Worm (Caenorhabditis elegans) whole organism, late embryonic: Measurements from ENCODE around the gene C50F4.1.
A peak's percentile ranks its signal among the peaks of the same experiment; 100 is the strongest.

Experiments
- C08G9.2 ChIP-seq: sonication (generic microtip); optimal IDR thresholded peaks from 2 replicates; lab custom pipeline; 2016; ENCODE audit warnings: mild to moderate bottlenecking, missing genetic modification characterization, moderate library complexity, missing compliant biosample characterization
- C38D4.7 ChIP-seq: fragments of 200-800 bp; sonication (Bioruptor generic); optimal IDR thresholded peaks from 2 replicates; lab custom pipeline; 2018; ENCODE audit warnings: mild to moderate bottlenecking, missing genetic modification characterization, moderate library complexity, missing compliant biosample characterization
- F13H6.1 ChIP-seq: sonication (generic microtip); optimal IDR thresholded peaks from 2 replicates; lab custom pipeline; 2016; ENCODE audit warnings: missing genetic modification characterization, missing compliant biosample characterization
- K02D7.2 ChIP-seq: sonication (generic microtip); optimal IDR thresholded peaks from 2 replicates; lab custom pipeline; 2017; ENCODE audit warnings: mild to moderate bottlenecking, missing genetic modification characterization, missing compliant biosample characterization
- K09A11.1 ChIP-seq: sonication (generic microtip); optimal IDR thresholded peaks from 2 replicates; lab custom pipeline; 2017; ENCODE audit warnings: antibody characterized with exemption, mild to moderate bottlenecking, missing genetic modification characterization, missing compliant biosample characterization; ENCODE audit not compliant: insufficient read depth
- T23F11.4 ChIP-seq: fragments of 200-800 bp; sonication (Bioruptor generic); optimal IDR thresholded peaks from 2 replicates; lab custom pipeline; 2018; ENCODE audit warnings: mild to moderate bottlenecking, missing genetic modification characterization, missing compliant biosample characterization
- Y22D7AL.16 ChIP-seq: sonication (generic microtip); optimal IDR thresholded peaks from 2 replicates; lab custom pipeline; 2016; ENCODE audit warnings: missing genetic modification characterization, missing compliant biosample characterization
- ahr-1 ChIP-seq: sonication (generic microtip); optimal IDR thresholded peaks from 2 replicates; lab custom pipeline; 2016; ENCODE audit warnings: missing genetic modification characterization, missing compliant biosample characterization
- ama-1 ChIP-seq: fragments of 150-350 bp; optimal IDR thresholded peaks from 2 replicates; lab custom pipeline; 2014
- ceh-14 ChIP-seq: sonication (generic microtip); optimal IDR thresholded peaks from 2 replicates; lab custom pipeline; 2016; ENCODE audit warnings: missing genotype, missing genetic modification characterization, missing compliant biosample characterization
- ceh-2 ChIP-seq: sonication (generic microtip); optimal IDR thresholded peaks from 2 replicates; lab custom pipeline; 2016; ENCODE audit warnings: missing genotype, missing genetic modification characterization, missing compliant biosample characterization
- ceh-22 ChIP-seq: sonication (generic microtip); optimal IDR thresholded peaks from 2 replicates; lab custom pipeline; 2017; ENCODE audit warnings: missing biosample characterization, missing genetic modification characterization
- ceh-24 ChIP-seq: sonication (generic microtip); optimal IDR thresholded peaks from 2 replicates; lab custom pipeline; 2016; ENCODE audit warnings: mild to moderate bottlenecking, missing genetic modification characterization, missing compliant biosample characterization
- ceh-30 ChIP-seq: fragments of 150-350 bp; optimal IDR thresholded peaks from 2 replicates; lab custom pipeline; 2014; ENCODE audit warnings: missing biosample characterization, missing genetic modification characterization
- ceh-45 ChIP-seq: fragments of 200-800 bp; sonication (Bioruptor generic); IDR thresholded peaks from 2 replicates; pipeline ENCODE4 v1.3.6; 2022; ENCODE audit warnings: missing genetic modification reagents, missing genetic modification characterization, missing compliant biosample characterization
- ceh-48 ChIP-seq: sonication (generic microtip); optimal IDR thresholded peaks from 2 replicates; lab custom pipeline; 2016; ENCODE audit warnings: missing genetic modification characterization, inconsistent platforms, missing compliant biosample characterization
- che-1 ChIP-seq: sonication (generic microtip); optimal IDR thresholded peaks from 2 replicates; lab custom pipeline; 2016; ENCODE audit warnings: mild to moderate bottlenecking, missing genetic modification characterization, missing compliant biosample characterization
- dmd-4 ChIP-seq: sonication (generic microtip); optimal IDR thresholded peaks from 2 replicates; lab custom pipeline; 2016; ENCODE audit warnings: borderline replicate concordance, missing genetic modification characterization, missing compliant biosample characterization
- dve-1 ChIP-seq: sonication (generic microtip); optimal IDR thresholded peaks from 2 replicates; lab custom pipeline; 2017; ENCODE audit warnings: antibody characterized with exemption, mild to moderate bottlenecking, missing genetic modification characterization, missing compliant biosample characterization
- eyg-1 ChIP-seq: sonication (generic microtip); optimal IDR thresholded peaks from 2 replicates; lab custom pipeline; 2016; ENCODE audit warnings: missing genotype, missing genetic modification characterization, missing compliant biosample characterization
- gmeb-2 ChIP-seq: sonication (generic microtip); optimal IDR thresholded peaks from 2 replicates; lab custom pipeline; 2016; ENCODE audit warnings: missing genetic modification characterization, inconsistent platforms, missing compliant biosample characterization
- hlh-30 ChIP-seq: sonication (generic microtip); optimal IDR thresholded peaks from 2 replicates; lab custom pipeline; 2017; ENCODE audit warnings: antibody characterized with exemption, missing genetic modification characterization, missing compliant biosample characterization; ENCODE audit not compliant: insufficient read depth
- hlh-6 ChIP-seq: sonication (generic microtip); optimal IDR thresholded peaks from 2 replicates; lab custom pipeline; 2016; ENCODE audit warnings: missing genotype, missing genetic modification characterization, missing compliant biosample characterization
- hlh-8 ChIP-seq: sonication (generic microtip); optimal IDR thresholded peaks from 2 replicates; lab custom pipeline; 2016; ENCODE audit warnings: missing genotype, missing genetic modification characterization, missing compliant biosample characterization
- lim-6 ChIP-seq: sonication (generic microtip); optimal IDR thresholded peaks from 2 replicates; lab custom pipeline; 2016; ENCODE audit warnings: missing genetic modification characterization, missing compliant biosample characterization
- lin-11 ChIP-seq: fragments of 200-800 bp; sonication (Bioruptor generic); optimal IDR thresholded peaks from 2 replicates; lab custom pipeline; 2018; ENCODE audit warnings: mild to moderate bottlenecking, missing genetic modification characterization, missing compliant biosample characterization
- madf-2 ChIP-seq: sonication (generic microtip); optimal IDR thresholded peaks from 2 replicates; lab custom pipeline; 2017; ENCODE audit warnings: missing genetic modification characterization, missing compliant biosample characterization
- mec-3 ChIP-seq: sonication (generic microtip); optimal IDR thresholded peaks from 2 replicates; lab custom pipeline; 2016; ENCODE audit warnings: borderline replicate concordance, missing genetic modification characterization, missing compliant biosample characterization
- nhr-11 ChIP-seq: fragments of 150-350 bp; optimal IDR thresholded peaks from 2 replicates; lab custom pipeline; 2014; ENCODE audit warnings: missing biosample characterization, missing genetic modification characterization
- nhr-232 ChIP-seq: sonication (generic microtip); optimal IDR thresholded peaks from 2 replicates; lab custom pipeline; 2016; ENCODE audit warnings: missing genetic modification characterization, missing compliant biosample characterization
- odd-2 ChIP-seq: sonication (generic microtip); optimal IDR thresholded peaks from 2 replicates; lab custom pipeline; 2017; ENCODE audit warnings: antibody characterized with exemption, mild to moderate bottlenecking, missing genetic modification characterization, missing compliant biosample characterization
- pag-3 ChIP-seq: sonication (generic microtip); optimal IDR thresholded peaks from 2 replicates; lab custom pipeline; 2016; ENCODE audit warnings: missing compliant biosample characterization, missing genetic modification characterization, borderline replicate concordance
- pha-2 ChIP-seq: sonication (generic microtip); optimal IDR thresholded peaks from 2 replicates; lab custom pipeline; 2017; ENCODE audit warnings: mild to moderate bottlenecking, missing genetic modification characterization, missing compliant biosample characterization
- pha-4 ChIP-seq: fragments of 150-350 bp; optimal IDR thresholded peaks from 2 replicates; lab custom pipeline; 2018; ENCODE audit warnings: missing biosample characterization, missing genetic modification reagents, missing genetic modification characterization
- pros-1 ChIP-seq: fragments of 150-350 bp; optimal IDR thresholded peaks from 2 replicates; lab custom pipeline; 2014; ENCODE audit warnings: missing biosample characterization, missing genetic modification reagents, missing genetic modification characterization
- rnt-1 ChIP-seq: sonication (generic microtip); optimal IDR thresholded peaks from 2 replicates; lab custom pipeline; 2016; ENCODE audit warnings: missing genetic modification characterization, missing compliant biosample characterization
- sdc-2 ChIP-seq: sonication (generic microtip); optimal IDR thresholded peaks from 2 replicates; lab custom pipeline; 2016; ENCODE audit warnings: missing genotype, missing genetic modification characterization, missing compliant biosample characterization
- sox-4 ChIP-seq: sonication (generic microtip); optimal IDR thresholded peaks from 2 replicates; lab custom pipeline; 2017; ENCODE audit warnings: mild to moderate bottlenecking, missing genetic modification characterization, inconsistent platforms, missing compliant biosample characterization
- tbx-2 ChIP-seq: sonication (generic microtip); optimal IDR thresholded peaks from 2 replicates; lab custom pipeline; 2016; ENCODE audit warnings: missing genetic modification characterization, missing compliant biosample characterization
- tbx-7 ChIP-seq: sonication (generic microtip); optimal IDR thresholded peaks from 2 replicates; lab custom pipeline; 2016; ENCODE audit warnings: missing genotype, missing genetic modification characterization, missing compliant biosample characterization
- ttx-3 ChIP-seq: sonication (generic microtip); optimal IDR thresholded peaks from 2 replicates; lab custom pipeline; 2016; ENCODE audit warnings: missing genetic modification reagents, missing genetic modification characterization, missing compliant biosample characterization
- unc-42 ChIP-seq: sonication (generic microtip); optimal IDR thresholded peaks from 2 replicates; lab custom pipeline; 2016; ENCODE audit warnings: missing genotype, missing genetic modification characterization, missing compliant biosample characterization
- unc-55 ChIP-seq: sonication (generic microtip); optimal IDR thresholded peaks from 2 replicates; lab custom pipeline; 2017; ENCODE audit warnings: missing biosample characterization, missing genetic modification reagents, missing genetic modification characterization
- unc-86 ChIP-seq: sonication (generic microtip); optimal IDR thresholded peaks from 2 replicates; lab custom pipeline; 2016; ENCODE audit warnings: missing genetic modification characterization, missing compliant biosample characterization
- ztf-16 ChIP-seq: sonication (generic microtip); optimal IDR thresholded peaks from 2 replicates; lab custom pipeline; 2017; ENCODE audit warnings: missing genetic modification characterization, missing compliant biosample characterization

C50F4.1 gene

DNA sequence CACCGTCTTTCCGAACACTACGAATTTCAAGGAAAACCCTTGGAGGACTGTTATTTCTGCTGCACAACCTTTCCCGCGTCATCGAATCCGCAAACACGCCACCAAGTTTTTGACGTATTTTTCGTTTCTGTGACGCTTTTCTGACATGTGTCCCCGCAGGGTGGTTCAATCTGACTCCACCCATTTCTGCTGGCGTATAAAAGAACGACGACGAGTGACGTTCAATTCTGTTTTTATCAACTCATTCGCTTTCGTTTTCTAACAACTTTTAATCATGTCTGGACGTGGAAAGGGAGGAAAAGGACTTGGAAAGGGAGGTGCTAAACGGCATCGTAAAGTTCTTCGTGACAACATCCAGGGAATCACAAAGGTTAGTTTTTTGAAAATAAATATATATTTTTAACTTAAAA is 20.3 kb downstream of the C50F4.1 start, which contains the start of gene his-37 (continued):
- no peak for TF ChIP-seq eyg-1 (tag; lab: Kevin White, UChicago)
- TF ChIP-seq nhr-11, result peak; percentile 85
- TF ChIP-seq ttx-3, result peak; percentile 38
- no peak for TF ChIP-seq ceh-24
- no peak for TF ChIP-seq ceh-45 (GFP tag; lab: Robert Waterston, UW)
- peak; percentile 11 for TF ChIP-seq dmd-4 (tag; lab: Kevin White, UChicago)
- no peak for TF ChIP-seq F13H6.1 (tag; lab: Kevin White, UChicago)
- TF ChIP-seq unc-55 (GFP tag; lab: Kevin White, UChicago), result peak; percentile 92
- TF ChIP-seq pha-4 (tag; lab: Kevin White, UChicago), result no peak
- TF ChIP-seq ceh-48 (tag; lab: Kevin White, UChicago), result peak; percentile 43
- no peak for TF ChIP-seq sox-4 (tag; lab: Kevin White, UChicago)
- peak; percentile 64 for TF ChIP-seq hlh-30 (tag; lab: Kevin White, UChicago)
- no peak for TF ChIP-seq hlh-6 (tag; lab: Kevin White, UChicago)
- TF ChIP-seq ztf-16 (tag; lab: Kevin White, UChicago), result peak; percentile 72
- TF ChIP-seq lin-11 (tag; lab: Kevin White, UChicago), result no peak
- no peak for TF ChIP-seq K09A11.1 (tag; lab: Kevin White, UChicago)
- TF ChIP-seq ahr-1 (tag; lab: Kevin White, UChicago), result no peak
- peak; percentile 52 for TF ChIP-seq ceh-2
- TF ChIP-seq tbx-2, result peak; percentile 92
- TF ChIP-seq ceh-14 (tag; lab: Kevin White, UChicago), result peak; percentile 71
- TF ChIP-seq K02D7.2 (tag; lab: Kevin White, UChicago), result no peak
- no peak for TF ChIP-seq ceh-22 (tag; lab: Kevin White, UChicago)
- peak; percentile 12 for TF ChIP-seq pha-2 (tag; lab: Kevin White, UChicago)
- TF ChIP-seq tbx-7, result peak; percentile 25
- TF ChIP-seq T23F11.4, result peak; percentile 38
- TF ChIP-seq gmeb-2 (tag; lab: Kevin White, UChicago), result peak; percentile 16
- TF ChIP-seq lim-6 (tag; lab: Kevin White, UChicago), result no peak
- peak; percentile 41 for TF ChIP-seq hlh-8 (tag; lab: Kevin White, UChicago)
- TF ChIP-seq unc-42 (tag; lab: Kevin White, UChicago), result peak; percentile 86
- peak; percentile 66 for TF ChIP-seq pros-1 (tag; lab: Kevin White, UChicago)
- TF ChIP-seq sdc-2 (tag; lab: Kevin White, UChicago), result no peak
- TF ChIP-seq madf-2 (tag; lab: Kevin White, UChicago), result peak; percentile 74
- no peak for TF ChIP-seq C38D4.7
- TF ChIP-seq odd-2, result no peak
- TF ChIP-seq rnt-1 (tag; lab: Kevin White, UChicago), result peak; percentile 93
- no peak for TF ChIP-seq ama-1 (lab: Kevin White, UChicago)
- peak; percentile 95 for TF ChIP-seq dve-1
- no peak for TF ChIP-seq pag-3 (tag; lab: Kevin White, UChicago)
- TF ChIP-seq Y22D7AL.16 (tag; lab: Kevin White, UChicago), result no peak
- TF ChIP-seq C08G9.2 (tag; lab: Kevin White, UChicago), result peak; percentile 44
- peak; percentile 60 for TF ChIP-seq unc-86 (tag; lab: Kevin White, UChicago)
- TF ChIP-seq ceh-30 (tag; lab: Kevin White, UChicago), result peak; percentile 45
- no peak for TF ChIP-seq che-1 (tag; lab: Kevin White, UChicago)
- TF ChIP-seq mec-3 (tag; lab: Kevin White, UChicago), result no peak
- TF ChIP-seq nhr-232 (tag; lab: Kevin White, UChicago), result no peak
